Fruit fly (Drosophila melanogaster): ENCODE results near the gene Rab1.

dm6 chr3R:21224230-21224629 lies 44.6 kb downstream of the Rab1 start:
- TF ChIP-seq CG33017 (tag; optimal IDR thresholded peaks at IDR 0.05) (no peak), kay (GFP tag; ENCODE audit: borderline replicate concordance) (no peak), CG1620 (GFP tag; optimal IDR thresholded peaks at IDR 0.05) (no peak), toe (GFP tag; optimal IDR thresholded peaks at IDR 0.05) (no peak), CG12768 (GFP tag; optimal IDR thresholded peaks at IDR 0.05) (no peak), CG5204 (GFP tag; optimal IDR thresholded peaks at IDR 0.05) (no peak), Crg-1 (GFP tag; optimal IDR thresholded peaks at IDR 0.05) (no peak), Hr96 (GFP tag; optimal IDR thresholded peaks at IDR 0.05) (no peak), CG11617 (GFP tag; optimal IDR thresholded peaks at IDR 0.05) (no peak), CG7045 (GFP tag; optimal IDR thresholded peaks at IDR 0.05) (no peak), pad (GFP tag; optimal IDR thresholded peaks at IDR 0.05) (no peak)
